Worm (Caenorhabditis elegans) whole organism, L4/young adult: Measurements from ENCODE around the gene unc-62.

Source experiments
- W03F9.2 ChIP-seq: fragments of 150-350 bp; optimal IDR thresholded peaks from 2 replicates; lab custom pipeline; 2014; ENCODE audit warnings: missing biosample characterization, missing genetic modification characterization
- dao-5 ChIP-seq: sonication (generic microtip); optimal IDR thresholded peaks from 2 replicates; lab custom pipeline; 2016; ENCODE audit warnings: missing genotype, missing genetic modification characterization, moderate library complexity, missing compliant biosample characterization
- him-1 ChIP-seq: sonication (generic microtip); optimal IDR thresholded peaks from 2 replicates; lab custom pipeline; 2016; ENCODE audit warnings: missing genotype, missing genetic modification reagents, missing genetic modification characterization, missing compliant biosample characterization

unc-62 gene

DNA sequence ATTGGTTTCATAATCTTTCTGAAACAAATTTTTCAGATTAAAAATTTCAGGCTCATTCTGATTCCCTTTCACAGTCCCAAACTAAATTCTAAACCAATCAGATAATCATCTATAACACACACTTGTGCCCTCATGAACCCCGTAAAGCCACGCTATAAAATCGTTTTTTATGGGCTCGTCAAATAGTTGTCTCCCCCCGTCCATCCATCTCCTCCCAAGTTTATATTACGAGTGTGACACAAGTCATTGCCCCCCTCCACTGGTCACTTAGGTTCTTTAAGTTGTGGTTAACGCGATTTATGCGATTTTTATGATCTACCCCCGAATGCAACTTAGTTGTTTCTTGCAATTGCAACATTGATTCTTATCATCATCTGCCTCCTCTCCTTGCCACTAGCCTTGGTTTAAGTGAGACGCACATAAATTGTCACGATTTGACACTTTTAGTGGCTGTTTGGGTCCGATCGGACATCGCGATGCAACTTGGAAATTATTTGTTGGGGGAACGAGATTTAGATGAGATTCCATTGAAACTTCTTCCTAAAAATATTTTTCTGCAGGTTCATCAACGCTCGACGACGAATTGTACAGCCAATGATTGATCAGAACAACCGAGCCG, 12.2 kb downstream of the unc-62 start:
- TF ChIP-seq dao-5 (tag; lab: Kevin White, UChicago) = no peak
- TF ChIP-seq him-1 = no peak
- no peak for TF ChIP-seq W03F9.2 (tag; lab: Kevin White, UChicago)

DNA sequence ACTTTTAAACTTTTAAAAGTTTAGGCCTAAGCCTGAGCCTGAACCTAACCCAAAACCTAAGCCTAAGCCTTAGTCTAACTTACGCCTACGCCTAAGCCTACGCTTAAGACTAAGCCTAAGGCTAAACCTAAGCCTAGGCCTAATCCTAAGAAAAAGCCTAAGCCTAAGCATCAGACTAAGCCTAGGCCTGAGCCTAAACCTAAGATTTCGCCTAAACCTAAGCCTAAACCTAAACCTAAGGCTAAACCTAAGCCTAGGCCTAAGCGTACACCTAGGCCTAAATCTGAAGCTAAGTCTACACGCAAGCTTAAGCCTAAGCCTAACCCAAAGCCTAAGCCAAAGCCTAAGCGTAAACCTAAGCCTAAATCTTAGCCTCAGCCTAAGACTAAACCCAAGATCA, 13.1 kb downstream of the unc-62 start:
- TF ChIP-seq him-1 (no peak), W03F9.2 (tag; lab: Kevin White, UChicago) (no peak), dao-5 (tag; lab: Kevin White, UChicago) (no peak)

DNA sequence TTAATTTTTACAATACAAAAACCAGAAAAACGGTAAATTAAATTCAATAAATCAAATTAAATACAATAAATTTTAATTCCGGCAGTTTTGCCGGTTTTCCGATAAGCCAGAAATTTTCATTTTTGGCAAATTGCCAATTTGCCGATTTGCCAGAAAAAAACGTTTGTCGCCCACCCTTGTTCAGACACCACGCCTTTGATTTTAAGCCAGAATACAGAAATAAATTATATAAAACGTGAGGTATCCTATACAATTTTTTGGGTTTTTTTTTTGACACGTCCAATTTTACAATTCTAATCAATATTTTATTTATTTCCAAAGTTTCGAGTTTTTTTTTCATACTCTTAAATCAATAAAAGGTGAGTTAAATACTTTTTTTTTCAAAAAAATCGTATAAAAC, 15.5 kb downstream of the unc-62 start, which contains the start of gene T28F12.1:
Gene T28F12.1 (plus strand): TSS at position 301 of the 400 bp plus-strand sequence.
- no peak for TF ChIP-seq him-1
- no peak for TF ChIP-seq dao-5 (tag; lab: Kevin White, UChicago)
- TF ChIP-seq W03F9.2 (tag; lab: Kevin White, UChicago) = no peak

DNA sequence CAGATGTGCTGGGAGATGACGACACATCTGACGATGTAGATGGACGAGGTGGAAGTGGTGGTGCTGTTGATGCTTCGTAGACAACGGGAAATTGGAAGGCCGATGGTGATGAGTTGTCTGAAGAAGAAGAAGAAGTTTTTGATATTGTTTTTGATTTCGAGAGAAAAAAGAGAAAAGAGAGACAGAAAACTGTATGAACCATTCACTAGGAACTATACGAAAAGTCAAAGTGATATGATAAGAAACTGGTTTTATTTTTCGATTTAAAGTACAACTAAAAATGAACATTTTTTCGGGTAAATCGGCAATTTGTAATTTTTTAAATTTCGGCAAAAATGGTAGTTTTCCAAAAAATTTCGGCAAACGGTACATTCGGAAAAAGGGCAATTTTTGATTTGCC, 21.4 kb downstream of the unc-62 start:
- TF ChIP-seq him-1 (no peak), dao-5 (tag; lab: Kevin White, UChicago) (no peak), W03F9.2 (tag; lab: Kevin White, UChicago) (no peak)

DNA sequence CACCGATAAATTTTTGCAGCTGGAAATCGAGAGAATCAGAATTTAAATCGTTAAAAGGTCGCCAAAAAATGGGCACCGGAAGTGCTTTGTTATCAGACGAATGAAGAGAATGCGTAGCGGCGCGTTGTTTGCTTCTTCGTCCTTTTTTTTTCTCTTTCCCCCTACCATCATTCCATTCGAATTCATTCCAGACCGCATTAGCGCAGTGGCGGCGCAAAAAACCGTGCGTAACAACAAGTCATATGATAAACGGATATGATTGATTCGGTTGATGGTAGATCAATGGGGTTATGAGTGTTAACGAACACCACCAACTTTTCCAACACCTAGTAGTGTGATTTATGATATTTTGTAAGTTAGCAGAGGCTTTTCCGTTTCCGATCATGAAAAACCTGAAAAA, 26.1 kb downstream of the unc-62 start:
- TF ChIP-seq him-1 (no peak), dao-5 (tag; lab: Kevin White, UChicago) (no peak), W03F9.2 (tag; lab: Kevin White, UChicago) (no peak)

DNA sequence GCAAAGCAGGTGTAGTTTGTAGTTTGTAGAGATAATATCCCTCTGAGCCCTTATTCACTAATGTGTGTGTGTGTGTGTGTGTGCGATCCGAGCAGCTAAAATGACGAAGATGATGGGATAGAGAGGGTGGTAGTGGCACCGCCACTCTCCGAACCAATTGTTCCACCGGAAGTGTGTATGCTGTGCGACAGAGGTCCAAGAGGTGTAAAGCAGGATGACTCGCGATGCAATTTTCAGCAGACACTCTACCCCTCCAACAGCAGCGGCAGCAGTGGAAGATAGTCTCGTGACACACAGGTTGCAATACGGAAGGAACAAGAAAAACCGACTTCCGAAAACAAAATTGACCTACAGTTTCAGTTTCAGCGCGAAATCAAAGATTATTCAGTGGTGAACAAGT, 26.6 kb downstream of the unc-62 start:
- TF ChIP-seq him-1 (no peak), W03F9.2 (tag; lab: Kevin White, UChicago) (no peak), dao-5 (tag; lab: Kevin White, UChicago) (no peak)

DNA sequence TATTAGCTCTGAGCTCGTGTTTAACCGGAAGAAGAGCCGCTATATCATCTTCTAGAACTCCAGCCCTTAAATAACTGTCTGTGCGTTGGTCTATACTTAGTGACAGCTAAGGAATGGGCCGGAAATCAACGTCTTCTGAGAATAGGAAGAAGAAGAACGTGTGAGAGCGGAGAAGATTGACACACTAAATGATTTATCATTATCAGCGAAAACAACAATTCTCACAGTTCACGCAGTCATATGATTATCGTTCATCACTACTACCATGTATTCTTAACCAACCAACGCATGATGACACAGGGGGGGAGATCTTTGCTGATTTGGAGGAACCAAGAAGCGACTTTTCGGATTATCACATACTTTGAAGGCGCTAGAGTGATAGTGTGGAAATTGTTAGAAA, 27.1 kb downstream of the unc-62 start:
- TF ChIP-seq him-1 (no peak), W03F9.2 (tag; lab: Kevin White, UChicago) (no peak), dao-5 (tag; lab: Kevin White, UChicago) (no peak)

DNA sequence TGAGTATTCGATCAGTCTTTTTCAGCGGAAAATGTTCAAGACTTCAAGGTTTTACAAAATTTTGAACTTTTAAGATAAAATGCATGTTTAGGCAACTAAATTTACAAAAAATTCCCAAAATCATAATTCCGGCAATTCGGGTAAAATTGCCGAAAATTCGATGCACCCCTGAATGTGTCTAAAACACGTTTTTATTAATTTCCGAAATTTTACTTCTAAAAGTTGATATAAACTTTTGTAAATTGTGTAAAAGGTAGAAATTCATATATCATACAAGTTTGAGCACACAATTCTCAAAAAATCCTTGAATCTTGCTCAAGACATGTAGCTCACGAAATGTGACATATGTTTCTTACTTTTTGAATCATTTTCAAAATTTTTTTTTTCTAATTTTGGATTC, 27.8 kb downstream of the unc-62 start:
- no peak for TF ChIP-seq him-1
- TF ChIP-seq W03F9.2 (tag; lab: Kevin White, UChicago) = no peak
- no peak for TF ChIP-seq dao-5 (tag; lab: Kevin White, UChicago)

DNA sequence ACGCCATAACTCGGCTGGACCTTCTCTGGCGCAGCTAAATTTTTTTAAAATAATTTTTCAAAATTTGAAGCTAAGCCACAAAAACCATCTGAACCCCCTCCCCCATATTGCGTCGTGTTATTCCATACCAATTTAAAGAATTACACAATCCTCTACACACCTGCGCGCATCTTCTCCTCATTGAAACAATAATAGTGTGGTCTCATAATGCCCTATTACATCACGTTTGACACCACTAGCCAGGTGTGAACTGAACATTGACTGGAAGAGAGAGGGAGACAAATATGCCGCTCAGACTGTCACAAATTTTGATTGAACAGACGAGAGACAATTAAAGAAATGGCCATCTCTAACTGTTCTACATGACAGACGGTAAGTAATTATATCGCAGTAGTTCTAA, 28.3 kb downstream of the unc-62 start:
- TF ChIP-seq dao-5 (tag; lab: Kevin White, UChicago) (no peak), W03F9.2 (tag; lab: Kevin White, UChicago) (no peak), him-1 (no peak)

DNA sequence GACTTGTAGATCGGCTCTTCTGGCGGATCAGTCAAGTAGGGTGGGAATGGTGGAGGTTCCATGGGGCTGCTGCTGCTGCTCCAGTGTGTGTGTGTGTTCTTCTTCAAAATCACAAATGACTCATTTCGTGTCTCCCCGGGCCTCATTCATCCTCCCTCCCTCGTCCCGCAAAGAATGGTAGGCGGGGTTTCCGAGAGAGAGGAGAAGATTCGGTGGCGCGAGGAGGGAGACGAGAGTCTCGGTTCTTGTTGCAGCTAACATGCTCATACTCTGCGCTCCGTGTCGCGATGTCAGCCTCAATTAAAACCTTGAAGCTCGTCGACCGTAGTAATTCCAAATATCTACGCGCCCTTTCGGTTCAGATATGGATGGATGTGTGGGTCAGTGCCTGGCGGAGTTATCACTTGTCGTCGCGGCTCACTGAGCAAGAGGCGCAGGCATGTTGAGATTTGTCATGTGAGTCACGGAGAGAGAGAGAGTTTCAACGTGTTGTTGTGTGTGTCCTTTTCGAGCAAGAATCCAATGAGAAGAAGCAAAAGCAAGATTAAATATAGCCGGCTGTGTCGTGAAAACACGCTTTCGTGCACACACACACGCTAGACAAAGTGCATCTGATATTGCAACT, 29.7 kb downstream of the unc-62 start:
- no peak for TF ChIP-seq W03F9.2 (tag; lab: Kevin White, UChicago)
- TF ChIP-seq dao-5 (tag; lab: Kevin White, UChicago) = no peak
- TF ChIP-seq him-1 = no peak

DNA sequence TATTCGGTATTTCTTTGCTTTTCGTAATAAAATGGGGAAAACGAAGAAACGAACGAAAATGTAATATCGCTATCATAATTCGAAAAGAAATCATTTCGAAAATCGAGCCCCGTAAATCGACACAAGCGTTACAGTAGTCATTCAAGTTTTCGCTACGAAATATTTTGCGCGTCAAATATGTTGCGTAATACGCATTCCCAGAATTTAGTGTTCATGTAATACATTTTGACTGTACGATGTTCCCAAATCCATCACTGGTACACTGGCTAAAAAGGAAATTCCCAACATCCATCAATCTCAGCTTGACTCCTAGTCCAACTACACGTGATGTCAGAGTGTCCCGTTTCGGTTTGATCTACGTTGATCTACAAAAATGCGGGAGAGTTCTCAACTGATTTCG, 30.7 kb downstream of the unc-62 start:
- TF ChIP-seq him-1 (no peak), dao-5 (tag; lab: Kevin White, UChicago) (no peak), W03F9.2 (tag; lab: Kevin White, UChicago) (no peak)

DNA sequence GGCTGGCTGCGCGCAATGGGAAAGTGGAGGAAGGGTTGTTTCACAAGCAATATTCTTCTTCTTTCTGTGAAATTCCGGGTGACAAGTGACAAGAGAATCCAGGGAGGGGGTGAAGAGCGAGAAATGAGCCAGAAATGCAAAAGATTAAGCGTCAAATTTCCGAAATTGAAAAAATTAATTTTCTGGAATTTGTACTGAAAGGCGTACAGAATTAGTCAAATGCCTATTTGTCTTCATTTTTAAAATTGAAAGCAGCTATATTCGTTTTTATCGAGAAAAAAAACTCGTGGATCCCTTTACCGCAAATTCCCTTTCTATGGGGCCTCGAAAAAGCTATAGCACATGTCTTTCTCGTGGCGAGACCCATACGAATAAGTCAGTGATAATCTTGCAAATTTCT, 38.5 kb downstream of the unc-62 start:
- TF ChIP-seq him-1 (no peak), dao-5 (tag; lab: Kevin White, UChicago) (no peak), W03F9.2 (tag; lab: Kevin White, UChicago) (no peak)

DNA sequence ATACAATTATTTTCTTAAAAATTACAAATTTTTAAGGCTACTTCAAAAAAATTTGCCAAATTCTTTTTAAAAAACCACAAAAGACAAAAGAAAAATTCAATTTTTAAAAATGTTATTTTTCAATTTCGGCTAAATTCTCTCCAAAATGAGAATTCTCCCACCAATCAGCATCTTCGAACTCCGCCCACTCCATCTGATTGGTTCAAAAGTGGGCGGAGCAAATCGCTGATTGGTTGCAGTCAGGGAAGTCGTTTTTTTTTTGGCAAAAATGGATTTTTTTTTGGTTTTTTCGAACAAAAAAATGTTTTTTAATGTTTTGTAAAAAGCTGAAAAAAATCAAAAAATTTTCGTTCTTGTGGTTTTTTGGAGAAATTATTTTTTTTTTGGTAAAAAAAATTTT, 42.6 kb downstream of the unc-62 start:
- TF ChIP-seq dao-5 (tag; lab: Kevin White, UChicago) (no peak), W03F9.2 (tag; lab: Kevin White, UChicago) (no peak), him-1 (no peak)

DNA sequence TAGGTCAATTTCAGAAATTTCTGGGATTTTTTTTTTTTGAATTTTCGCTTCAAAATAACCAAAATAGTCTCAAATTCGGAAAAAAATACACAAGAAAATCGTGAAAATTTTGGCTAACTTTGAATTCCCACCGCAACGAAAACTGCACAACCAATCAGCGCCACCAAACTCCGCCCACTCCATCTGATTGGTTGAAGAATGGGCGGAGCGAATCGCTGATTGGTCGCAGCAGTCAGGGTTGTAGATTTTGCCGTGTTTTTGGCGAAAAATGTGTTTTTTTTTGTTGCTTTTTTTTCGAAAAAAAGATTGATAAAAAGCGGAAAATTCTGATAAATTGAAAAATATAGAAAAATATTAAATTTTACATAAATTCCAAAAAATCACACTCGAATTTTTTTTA, 49.6 kb downstream of the unc-62 start:
- TF ChIP-seq him-1 (no peak), W03F9.2 (tag; lab: Kevin White, UChicago) (no peak), dao-5 (tag; lab: Kevin White, UChicago) (no peak)

DNA sequence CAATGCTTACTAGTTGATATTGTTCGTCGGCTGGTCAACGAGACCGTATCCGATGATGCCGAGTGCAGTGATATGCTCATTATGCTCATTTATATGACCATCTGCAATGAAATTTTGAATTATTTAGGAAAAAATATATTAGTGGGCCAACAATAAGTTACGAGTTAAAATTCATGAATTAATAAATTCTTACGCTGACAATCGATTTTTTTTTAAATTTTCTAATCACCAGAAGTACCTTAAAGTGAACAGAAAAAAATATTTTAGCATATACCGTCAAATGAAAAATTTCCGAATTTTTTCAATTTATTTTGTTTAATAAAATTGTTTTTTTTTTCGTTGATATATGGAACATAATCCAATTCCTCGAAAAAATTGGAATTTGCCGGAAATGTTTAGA, 51.9 kb downstream of the unc-62 start, which contains the start of gene sos-1:
Gene sos-1 (minus strand): TSS at position 101 of the 400 bp plus-strand sequence.
- TF ChIP-seq him-1 (no peak), dao-5 (tag; lab: Kevin White, UChicago) (no peak), W03F9.2 (tag; lab: Kevin White, UChicago) (no peak)
